Fruit fly (Drosophila melanogaster) whole organism, prepupa: ENCODE data around the gene Rab14.

Source experiments
- Blimp-1 ChIP-seq: fragments of 200-800 bp; sonication (Bioruptor generic); optimal IDR thresholded peaks from 3 replicates; lab custom pipeline; 2017; ENCODE audit warnings: missing biosample characterization, missing genetic modification characterization, mild to moderate bottlenecking, moderate library complexity, missing genetic modification reagents
- CG11762 ChIP-seq: fragments of 200-800 bp; sonication (Bioruptor generic); optimal IDR thresholded peaks from 3 replicates; lab custom pipeline; 2016; ENCODE audit warnings: missing biosample characterization, missing genetic modification characterization; ENCODE audit not compliant: insufficient read depth
- CG1621 ChIP-seq: fragments of 200-800 bp; sonication (Bioruptor generic); optimal IDR thresholded peaks from 3 replicates; lab custom pipeline; 2018; ENCODE audit warnings: missing biosample characterization, mild to moderate bottlenecking, missing genetic modification characterization
- CG16779 ChIP-seq: fragments of 200-800 bp; sonication (Bioruptor generic); optimal IDR thresholded peaks from 3 replicates; lab custom pipeline; 2017; ENCODE audit warnings: missing biosample characterization, mild to moderate bottlenecking, missing genetic modification characterization
- CG31627 ChIP-seq: fragments of 200-800 bp; sonication (Bioruptor generic); optimal IDR thresholded peaks from 3 replicates; lab custom pipeline; 2016; ENCODE audit warnings: missing biosample characterization, missing genetic modification characterization
- CG32006 ChIP-seq: fragments of 200-800 bp; sonication (Bioruptor generic); optimal IDR thresholded peaks from 3 replicates; lab custom pipeline; 2017; ENCODE audit warnings: missing biosample characterization, mild to moderate bottlenecking, missing genetic modification characterization
- CG34406 ChIP-seq: fragments of 200-800 bp; sonication (Bioruptor generic); optimal IDR thresholded peaks from 3 replicates; lab custom pipeline; 2016; ENCODE audit warnings: missing biosample characterization, missing genetic modification characterization
- CG3919 ChIP-seq: fragments of 200-800 bp; sonication (Bioruptor generic); optimal IDR thresholded peaks from 3 replicates; lab custom pipeline; 2016; ENCODE audit warnings: missing biosample characterization, missing genetic modification characterization
- CG4318 ChIP-seq: fragments of 200-800 bp; sonication (Bioruptor generic); optimal IDR thresholded peaks from 3 replicates; lab custom pipeline; 2017; ENCODE audit warnings: missing biosample characterization, mild to moderate bottlenecking, missing genetic modification characterization
- CG6808 ChIP-seq: fragments of 200-800 bp; sonication (Bioruptor generic); optimal IDR thresholded peaks from 3 replicates; lab custom pipeline; 2017; ENCODE audit warnings: missing biosample characterization, missing genetic modification characterization, mild to moderate bottlenecking, moderate library complexity, missing genetic modification reagents
- CG6854 ChIP-seq: fragments of 200-800 bp; sonication (Bioruptor generic); optimal IDR thresholded peaks from 2 replicates; lab custom pipeline; 2017; ENCODE audit warnings: missing biosample characterization, mild to moderate bottlenecking, missing genetic modification characterization
- CG8319 ChIP-seq: fragments of 200-800 bp; sonication (Bioruptor generic); optimal IDR thresholded peaks from 3 replicates; lab custom pipeline; 2016; ENCODE audit warnings: missing biosample characterization, missing genetic modification characterization
- CG9139 ChIP-seq: fragments of 200-800 bp; sonication (Bioruptor generic); optimal IDR thresholded peaks from 3 replicates; lab custom pipeline; 2017; ENCODE audit warnings: missing biosample characterization, mild to moderate bottlenecking, missing genetic modification characterization
- Eip78C ChIP-seq: fragments of 200-800 bp; sonication (Bioruptor generic); peaks from one replicate; lab custom pipeline; 2016; ENCODE audit warnings: missing biosample characterization, missing genetic modification characterization
- Eip93F ChIP-seq: fragments of 200-800 bp; sonication (Bioruptor generic); optimal IDR thresholded peaks from 2 replicates; lab custom pipeline; 2016; ENCODE audit warnings: missing biosample characterization, mild to moderate bottlenecking, missing genetic modification characterization
- Gug ChIP-seq: fragments of 200-800 bp; sonication (Bioruptor generic); IDR thresholded peaks from 2 replicates; pipeline ENCODE4 v1.3.6; 2022; ENCODE audit warnings: missing biosample characterization, missing genetic modification characterization
- Hr38 ChIP-seq: sonication (Bioruptor generic); optimal IDR thresholded peaks from 2 replicates; lab custom pipeline; 2016; ENCODE audit warnings: missing biosample characterization, missing genetic modification characterization
- Hr39 ChIP-seq: fragments of 200-800 bp; sonication (Bioruptor generic); optimal IDR thresholded peaks from 2 replicates; lab custom pipeline; 2016; ENCODE audit warnings: missing biosample characterization, missing genetic modification characterization
- Met ChIP-seq: fragments of 200-800 bp; sonication (Bioruptor generic); optimal IDR thresholded peaks from 3 replicates; lab custom pipeline; 2016; ENCODE audit warnings: missing biosample characterization, missing genetic modification characterization
- OdsH ChIP-seq: fragments of 200-800 bp; sonication (Bioruptor generic); optimal IDR thresholded peaks from 3 replicates; lab custom pipeline; 2016; ENCODE audit warnings: missing biosample characterization, missing genetic modification characterization
- Sox14 ChIP-seq: fragments of 200-800 bp; sonication (Bioruptor generic); optimal IDR thresholded peaks from 3 replicates; lab custom pipeline; 2016; ENCODE audit warnings: missing biosample characterization, missing genetic modification characterization
- cyc ChIP-seq: fragments of 200-800 bp; sonication (Bioruptor generic); optimal IDR thresholded peaks from 3 replicates; lab custom pipeline; 2016; ENCODE audit warnings: missing biosample characterization, missing genetic modification characterization
- dac ChIP-seq: fragments of 200-800 bp; sonication (Bioruptor generic); optimal IDR thresholded peaks from 2 replicates; lab custom pipeline; 2017; ENCODE audit warnings: missing biosample characterization, mild to moderate bottlenecking, missing genetic modification characterization
- dsx ChIP-seq: fragments of 200-800 bp; optimal IDR thresholded peaks from 3 replicates; lab custom pipeline; 2019; ENCODE audit warnings: missing biosample characterization, mild to moderate bottlenecking, missing genetic modification characterization, moderate library complexity; ENCODE audit not compliant: poor library complexity, severe bottlenecking
- eg ChIP-seq: fragments of 200-800 bp; sonication (Bioruptor generic); IDR thresholded peaks from 3 replicates; pipeline ENCODE4 v1.3.6; 2022; ENCODE audit warnings: missing biosample characterization, missing genetic modification characterization
- esn ChIP-seq: fragments of 200-800 bp; sonication (Bioruptor generic); optimal IDR thresholded peaks from 2 replicates; lab custom pipeline; 2016; ENCODE audit warnings: missing biosample characterization, mild to moderate bottlenecking, missing genetic modification characterization, moderate library complexity
- fd59A ChIP-seq: fragments of 200-800 bp; sonication (Bioruptor generic); optimal IDR thresholded peaks from 2 replicates; lab custom pipeline; 2017; ENCODE audit warnings: missing biosample characterization, mild to moderate bottlenecking, missing genetic modification characterization, missing genetic modification reagents
- fkh ChIP-seq: fragments of 200-800 bp; sonication (Bioruptor generic); optimal IDR thresholded peaks from 3 replicates; lab custom pipeline; 2017; ENCODE audit warnings: missing biosample characterization, mild to moderate bottlenecking, missing genetic modification characterization, moderate library complexity
- lz ChIP-seq: fragments of 200-800 bp; sonication (Bioruptor generic); optimal IDR thresholded peaks from 3 replicates; lab custom pipeline; 2016; ENCODE audit warnings: missing biosample characterization, missing genetic modification characterization
- net ChIP-seq: fragments of 200-800 bp; sonication (Bioruptor generic); optimal IDR thresholded peaks from 3 replicates; lab custom pipeline; 2016; ENCODE audit warnings: missing biosample characterization, missing genetic modification characterization
- pdm3 ChIP-seq: fragments of 200-800 bp; sonication (Bioruptor generic); optimal IDR thresholded peaks from 3 replicates; lab custom pipeline; 2016; ENCODE audit warnings: missing biosample characterization, missing genetic modification characterization
- spab ChIP-seq: fragments of 200-800 bp; sonication (Bioruptor generic); optimal IDR thresholded peaks from 2 replicates; lab custom pipeline; 2017; ENCODE audit warnings: missing biosample characterization, mild to moderate bottlenecking, missing genetic modification characterization, missing genetic modification reagents
- svp ChIP-seq: fragments of 200-800 bp; sonication (Bioruptor generic); peaks from one replicate; lab custom pipeline; 2016; ENCODE audit warnings: missing biosample characterization, missing genetic modification characterization
- vri ChIP-seq: fragments of 200-800 bp; sonication (Bioruptor generic); optimal IDR thresholded peaks from 3 replicates; lab custom pipeline; 2016; ENCODE audit warnings: missing biosample characterization, mild to moderate bottlenecking, missing genetic modification characterization

Gene Rab14

dm6 chr2L:14355033-14355851, at the start of gene Rab14 (continued):
- TF ChIP-seq CG8319 (peak; percentile 47), pdm3 (GFP tag; lab: Kevin White, UChicago) (peak; percentile 88), dsx (GFP tag; lab: Kevin White, UChicago) (peak; percentile 39), CG34406 (GFP tag; lab: Kevin White, UChicago) (peak; percentile 83), Eip78C (GFP tag; lab: Kevin White, UChicago) (peak; percentile 94), vri (GFP tag; lab: Kevin White, UChicago) (no peak), eg (GFP tag; lab: Robert Waterston, UW) (peak; percentile 93), esn (peak; percentile 87), svp (GFP tag; lab: Kevin White, UChicago) (peak; percentile 85), dac (GFP tag; lab: Kevin White, UChicago) (peak; percentile 81)
- TF ChIP-seq, all 60 proteins: peak for 56

- no peak for TF ChIP-seq Gug (GFP tag; lab: Robert Waterston, UW)
- TF ChIP-seq eg (GFP tag; lab: Robert Waterston, UW): no peak
- no peak for TF ChIP-seq CG11762 (GFP tag; lab: Kevin White, UChicago)
- no peak for TF ChIP-seq Met (GFP tag; lab: Kevin White, UChicago)
- TF ChIP-seq fkh (GFP tag; lab: Kevin White, UChicago): peak; percentile 12
Observed at dm6 chr2L:14307516-14307915, 47.4 kb upstream of the Rab14 start.

dm6 chr2L:14308232-14308631, 46.7 kb upstream of the Rab14 start:
- TF ChIP-seq CG3919 (GFP tag; lab: Kevin White, UChicago): peak; percentile 5
- TF ChIP-seq fkh (GFP tag; lab: Kevin White, UChicago): peak; percentile 20
- TF ChIP-seq Gug (GFP tag; lab: Robert Waterston, UW): no peak
- TF ChIP-seq, all 60 proteins: peak for 2

- no peak for TF ChIP-seq CG6854
- no peak for TF ChIP-seq CG1621 (tag; lab: Kevin White, UChicago)
- no peak for TF ChIP-seq CG4318
- no peak for TF ChIP-seq OdsH (GFP tag; lab: Kevin White, UChicago)
- no peak for TF ChIP-seq pdm3 (GFP tag; lab: Kevin White, UChicago)
- no peak for TF ChIP-seq net
- TF ChIP-seq CG32006: no peak
- TF ChIP-seq cyc (GFP tag; lab: Kevin White, UChicago): no peak
- TF ChIP-seq CG16779 (tag; lab: Kevin White, UChicago): no peak
- TF ChIP-seq CG9139 (GFP tag; lab: Kevin White, UChicago): no peak
- TF ChIP-seq dac (GFP tag; lab: Kevin White, UChicago): no peak
- no peak for TF ChIP-seq dsx (GFP tag; lab: Kevin White, UChicago)
- no peak for TF ChIP-seq Eip93F
- no peak for TF ChIP-seq lz (GFP tag; lab: Kevin White, UChicago)
- TF ChIP-seq Hr39 (GFP tag; lab: Kevin White, UChicago): no peak
- TF ChIP-seq Sox14 (GFP tag; lab: Kevin White, UChicago): no peak
Observed at dm6 chr2L:14308661-14309060, 46.3 kb upstream of the Rab14 start.

dm6 chr2L:14316704-14317103, 38.2 kb upstream of the Rab14 start:
- TF ChIP-seq fd59A (GFP tag; lab: Kevin White, UChicago): no peak
- TF ChIP-seq spab: no peak
- TF ChIP-seq Blimp-1 (GFP tag; lab: Kevin White, UChicago): no peak
- no peak for TF ChIP-seq CG31627 (GFP tag; lab: Kevin White, UChicago)
- TF ChIP-seq svp (GFP tag; lab: Kevin White, UChicago): no peak
- no peak for TF ChIP-seq CG6808
- no peak for TF ChIP-seq CG11762 (GFP tag; lab: Kevin White, UChicago)
- no peak for TF ChIP-seq dac (GFP tag; lab: Kevin White, UChicago)
- no peak for TF ChIP-seq Hr38 (GFP tag; lab: Kevin White, UChicago)
